Comparison of ENCODE assay signal across 1 worm cellular context in genomic region chrV:8990194-8990649, ce11.
A peak's percentile ranks its signal among the peaks of the same experiment; 100 is the strongest.
TF ChIP-seq lines count a peak whose summit lies in the region.

Gene F59E11.7 (plus strand): TSS chrV:8990244.

TF ChIP-seq in whole organism, L1 larva, 84 proteins besides CTCF, POLR2A, EP300 and RAD21 (continued from another document):
- no peak for TF ChIP-seq nhr-47 (tag; optimal IDR thresholded peaks at IDR 0.05; lab: Kevin White, UChicago)
- no peak for TF ChIP-seq swsn-7 (tag; optimal IDR thresholded peaks at IDR 0.05; lab: Kevin White, UChicago)
- TF ChIP-seq fkh-4 (tag; optimal IDR thresholded peaks at IDR 0.05; lab: Kevin White, UChicago; ENCODE audit: borderline replicate concordance): no peak
- TF ChIP-seq nhr-19 (GFP tag; conservative IDR thresholded peaks at IDR 0.05; lab: Robert Waterston, UW): no peak
- TF ChIP-seq Y116A8C.19 (tag; optimal IDR thresholded peaks at IDR 0.05; lab: Kevin White, UChicago; ENCODE audit: borderline replicate concordance): no peak
- no peak for TF ChIP-seq efl-3 (GFP tag; optimal IDR thresholded peaks at IDR 0.05; lab: Kevin White, UChicago)
- TF ChIP-seq lin-35 (GFP tag; optimal IDR thresholded peaks at IDR 0.05; lab: Kevin White, UChicago): peak in 1 of 2 experiments; percentile 2
- peak; percentile 33 for TF ChIP-seq blmp-1 (tag; optimal IDR thresholded peaks at IDR 0.05; lab: Kevin White, UChicago)
- TF ChIP-seq nhr-12 (tag; optimal IDR thresholded peaks at IDR 0.05; lab: Kevin White, UChicago): no peak
- TF ChIP-seq F16B12.6 (tag; optimal IDR thresholded peaks at IDR 0.05; lab: Kevin White, UChicago): no peak
- no peak for TF ChIP-seq mef-2 (tag; optimal IDR thresholded peaks at IDR 0.05; lab: Kevin White, UChicago)
- TF ChIP-seq fkh-10 (GFP tag; optimal IDR thresholded peaks at IDR 0.05; lab: Kevin White, UChicago): no peak
- peak in 1 of 6 experiments; percentile 37 for TF ChIP-seq elt-3 (tag; optimal IDR thresholded peaks at IDR 0.05; lab: Kevin White, UChicago)
- no peak for TF ChIP-seq egl-27 (tag; optimal IDR thresholded peaks at IDR 0.05; lab: Kevin White, UChicago)
- TF ChIP-seq xbp-1 (tag; optimal IDR thresholded peaks at IDR 0.05; lab: Kevin White, UChicago): no peak
- no peak for TF ChIP-seq pax-3 (tag; optimal IDR thresholded peaks at IDR 0.05; lab: Kevin White, UChicago)
- TF ChIP-seq nhr-90 (tag; optimal IDR thresholded peaks at IDR 0.05; lab: Kevin White, UChicago; ENCODE audit: poor library complexity): no peak
- no peak for TF ChIP-seq nhr-237 (tag; optimal IDR thresholded peaks at IDR 0.05; lab: Kevin White, UChicago)
- TF ChIP-seq nhr-84 (tag; optimal IDR thresholded peaks at IDR 0.05; lab: Kevin White, UChicago): no peak
- peak; percentile 73 for TF ChIP-seq nhr-85 (tag; lab: Kevin White, UChicago)
- no peak for TF ChIP-seq alr-1 (tag; optimal IDR thresholded peaks at IDR 0.05; lab: Kevin White, UChicago; ENCODE audit: borderline replicate concordance)
- no peak for TF ChIP-seq unc-130 (tag; optimal IDR thresholded peaks at IDR 0.05; lab: Kevin White, UChicago)
- no peak for TF ChIP-seq efl-1 (optimal IDR thresholded peaks at IDR 0.05; lab: Kevin White, UChicago)
- TF ChIP-seq efl-1 (GFP tag; optimal IDR thresholded peaks at IDR 0.05 in 1 of 2; lab: Kevin White, UChicago): peak in 1 of 2 experiments; percentile 71
- TF ChIP-seq mab-9 (GFP tag; IDR thresholded peaks at IDR 0.05; lab: Robert Waterston, UW): no peak
